Worm (Caenorhabditis elegans): ENCODE data around the gene K09H11.4.

The K09H11.4 gene

ce11 chrV:5684534-5684933, 41.8 kb downstream of the K09H11.4 start, which contains the start of the genes hmgs-1 and F25B4.4 (continued):
- TF ChIP-seq nhr-179 (tag; optimal IDR thresholded peaks at IDR 0.05) = no peak
- TF ChIP-seq ceh-91 (GFP tag; IDR thresholded peaks at IDR 0.05) = peak; percentile 75
- no peak for TF ChIP-seq ztf-26 (tag; optimal IDR thresholded peaks at IDR 0.05)
- TF ChIP-seq ztf-3 (GFP tag; optimal IDR thresholded peaks at IDR 0.05) = no peak
- no peak for TF ChIP-seq F22D6.2 (tag; optimal IDR thresholded peaks at IDR 0.05)
- TF ChIP-seq attf-5 (GFP tag; optimal IDR thresholded peaks at IDR 0.05) = peak; percentile 93
- TF ChIP-seq ztf-18 (tag; optimal IDR thresholded peaks at IDR 0.05) = peak; percentile 38
- TF ChIP-seq Y95B8A.8 (GFP tag; IDR thresholded peaks at IDR 0.05) = peak; percentile 43; the same call in 1 of the 2 replicates
- peak; percentile 73 for TF ChIP-seq ceh-27 (GFP tag; optimal IDR thresholded peaks at IDR 0.05)
- TF ChIP-seq F57A8.1 (GFP tag; optimal IDR thresholded peaks at IDR 0.05) = no peak
- TF ChIP-seq atf-7 (tag; optimal IDR thresholded peaks at IDR 0.05) = no peak
- TF ChIP-seq mxl-1 (tag; optimal IDR thresholded peaks at IDR 0.05) = no peak
- no peak for TF ChIP-seq egl-18 (GFP tag; IDR thresholded peaks at IDR 0.05)
- TF ChIP-seq aptf-3 (GFP tag; IDR thresholded peaks at IDR 0.05) = no peak
- peak; percentile 43 for TF ChIP-seq dpl-1 (GFP tag; optimal IDR thresholded peaks at IDR 0.05)
- peak; percentile 65 for TF ChIP-seq lsl-1 (GFP tag; optimal IDR thresholded peaks at IDR 0.05)
- peak; percentile 56; the same call in 1 of the 2 replicates for TF ChIP-seq Y53G8AR.9 (GFP tag; conservative IDR thresholded peaks at IDR 0.05)
- peak; percentile 98 for TF ChIP-seq F33H1.4 (GFP tag; IDR thresholded peaks at IDR 0.05)
- peak; percentile 51 for TF ChIP-seq snpc-3.4 (tag; optimal IDR thresholded peaks at IDR 0.05)
- TF ChIP-seq let-607 (tag; optimal IDR thresholded peaks at IDR 0.05) = peak in 1 of 2 experiments; percentile 10
- no peak for TF ChIP-seq sdz-38 (tag; optimal IDR thresholded peaks at IDR 0.05)
- TF ChIP-seq K11D2.4 (GFP tag; IDR thresholded peaks at IDR 0.05) = no peak
- TF ChIP-seq rec-8 (tag; optimal IDR thresholded peaks at IDR 0.05) = no peak
- no peak for TF ChIP-seq zim-3 (tag; optimal IDR thresholded peaks at IDR 0.05)
- peak; percentile 55 for TF ChIP-seq hmg-1.2 (GFP tag; IDR thresholded peaks at IDR 0.05)
- TF ChIP-seq ztf-6 (GFP tag; IDR thresholded peaks at IDR 0.05) = no peak
- peak; percentile 85 for TF ChIP-seq dox-1 (GFP tag; IDR thresholded peaks at IDR 0.05)
- no peak for TF ChIP-seq unc-62 (GFP tag; optimal IDR thresholded peaks at IDR 0.05)
- TF ChIP-seq madf-3 (GFP tag; IDR thresholded peaks at IDR 0.05) = 0 out of 2 replicates have a peak, but pooled peaks have one; percentile 30
- TF ChIP-seq ets-4 (GFP tag; optimal IDR thresholded peaks at IDR 0.05) = no peak
- TF ChIP-seq lin-26 (GFP tag; IDR thresholded peaks at IDR 0.05) = 0 out of 2 replicates have a peak, but pooled peaks have one; percentile 20
- TF ChIP-seq hsf-1 (GFP tag; IDR thresholded peaks at IDR 0.05) = peak; percentile 27; the same call in 1 of the 2 replicates
- TF ChIP-seq lag-1 (GFP tag; IDR thresholded peaks at IDR 0.05) = no peak
- TF ChIP-seq F23B12.7 (tag; optimal IDR thresholded peaks at IDR 0.05; ENCODE audit: insufficient read depth) = peak; percentile 83
- no peak for TF ChIP-seq dpff-1 (tag; optimal IDR thresholded peaks at IDR 0.05)
- no peak for TF ChIP-seq let-526 (GFP tag; IDR thresholded peaks at IDR 0.05)
- TF ChIP-seq ztf-22 (GFP tag; optimal IDR thresholded peaks at IDR 0.05) = no peak
- TF ChIP-seq hmg-20 (GFP tag; IDR thresholded peaks at IDR 0.05) = peak; percentile 47; the same call in 1 of the 2 replicates
- TF ChIP-seq F10E7.11 (tag; optimal IDR thresholded peaks at IDR 0.05) = no peak
- no peak for TF ChIP-seq Y56A3A.18 (GFP tag; IDR thresholded peaks at IDR 0.05)
- no peak for TF ChIP-seq egl-44 (GFP tag; IDR thresholded peaks at IDR 0.05)
- TF ChIP-seq madf-10 (tag; optimal IDR thresholded peaks at IDR 0.05) = peak; percentile 8
- peak; percentile 68 for TF ChIP-seq D2030.7 (GFP tag; IDR thresholded peaks at IDR 0.05)
- no peak for TF ChIP-seq nhr-90 (tag; optimal IDR thresholded peaks at IDR 0.05)
- TF ChIP-seq bed-2 (GFP tag; IDR thresholded peaks at IDR 0.05) = no peak
- no peak for TF ChIP-seq ceh-58 (GFP tag; IDR thresholded peaks at IDR 0.05)
- no peak for TF ChIP-seq ztf-25 (GFP tag; IDR thresholded peaks at IDR 0.05)
- TF ChIP-seq F37B4.10 (GFP tag; IDR thresholded peaks at IDR 0.05) = no peak
- no peak for TF ChIP-seq Y79H2A.3 (GFP tag; conservative IDR thresholded peaks at IDR 0.05)

Data from whole organism, young adult.